Worm (Caenorhabditis elegans) whole organism, L1 larva: ENCODE measurements around the gene F46C8.3.

Source experiments
- isw-1 ChIP-seq: fragments of 200-800 bp; sonication (Bioruptor generic); IDR thresholded peaks from 2 replicates; pipeline ENCODE4 v1.3.6; 2022; ENCODE audit warnings: missing genetic modification characterization, missing compliant biosample characterization
- lin-15B ChIP-seq: fragments of 150-350 bp; sonication (generic microtip); optimal IDR thresholded peaks from 3 replicates; lab custom pipeline; 2014; ENCODE audit warnings: missing biosample characterization, missing genetic modification characterization
- lin-35 ChIP-seq, 2 experiments: fragments of 150-350 bp; optimal IDR thresholded peaks; 2 replicates each; lab custom pipeline; 2014; ENCODE audit warnings: missing biosample characterization in 2 of 2, missing genetic modification characterization in 2 of 2, missing genetic modification reagents in 2 of 2
- lir-3 ChIP-seq: sonication (generic microtip); optimal IDR thresholded peaks from 2 replicates; lab custom pipeline; 2016; ENCODE audit warnings: mild to moderate bottlenecking, missing genetic modification characterization, moderate library complexity, missing compliant biosample characterization; ENCODE audit not compliant: poor library complexity
- lsy-2 ChIP-seq, 2 experiments: fragments of 150-350 bp; optimal IDR thresholded peaks; 2 replicates each; lab custom pipeline; 2014; ENCODE audit warnings: missing biosample characterization in 2 of 2, missing genetic modification characterization in 2 of 2
- nhr-11 ChIP-seq: fragments of 150-350 bp; optimal IDR thresholded peaks from 2 replicates; lab custom pipeline; 2014; ENCODE audit warnings: missing biosample characterization, missing genetic modification characterization
- pax-3 ChIP-seq: fragments of 200-800 bp; sonication (Bioruptor generic); optimal IDR thresholded peaks from 2 replicates; lab custom pipeline; 2018; ENCODE audit warnings: mild to moderate bottlenecking, missing genetic modification characterization, moderate library complexity, missing compliant biosample characterization
- pqm-1 ChIP-seq: sonication (generic microtip); optimal IDR thresholded peaks from 3 replicates; lab custom pipeline; 2017; ENCODE audit warnings: missing biosample characterization, missing genetic modification characterization
- skn-1 ChIP-seq: fragments of 150-350 bp; optimal IDR thresholded peaks from 2 replicates; lab custom pipeline; 2014; ENCODE audit warnings: missing biosample characterization, missing genetic modification characterization
- snpc-4 ChIP-seq: fragments of 150-350 bp; optimal IDR thresholded peaks from 2 replicates; lab custom pipeline; 2014; ENCODE audit warnings: missing biosample characterization, missing genetic modification characterization
- unc-62 ChIP-seq: fragments of 150-350 bp; optimal IDR thresholded peaks from 2 replicates; lab custom pipeline; 2014; ENCODE audit warnings: missing biosample characterization, missing genetic modification reagents, missing genetic modification characterization
- zag-1 ChIP-seq: fragments of 150-350 bp; optimal IDR thresholded peaks from 2 replicates; lab custom pipeline; 2014; ENCODE audit warnings: missing biosample characterization, missing genetic modification characterization
- ztf-11 ChIP-seq, 2 experiments: sonication (generic microtip); optimal IDR thresholded peaks; 2 replicates each; lab custom pipeline; 2016 to 2017; ENCODE audit warnings: missing genetic modification characterization in 2 of 2, missing biosample characterization in 1 of 2, missing compliant biosample characterization in 1 of 2
- ztf-4 ChIP-seq: fragments of 150-350 bp; optimal IDR thresholded peaks from 2 replicates; lab custom pipeline; 2014; ENCODE audit warnings: missing biosample characterization, missing genetic modification characterization

ce11 chrX:7541078-7541477 is 15.7 kb downstream of the F46C8.3 start:
- TF ChIP-seq nhr-11, result no peak
- no peak for TF ChIP-seq lin-35 (GFP tag; optimal IDR thresholded peaks at IDR 0.05; lab: Kevin White, UChicago)
- TF ChIP-seq snpc-4 (tag; lab: Kevin White, UChicago), result no peak
- no peak for TF ChIP-seq pqm-1 (tag; lab: Kevin White, UChicago)
- no peak for TF ChIP-seq lin-15B (tag; lab: Kevin White, UChicago)
- TF ChIP-seq skn-1 (tag; lab: Kevin White, UChicago), result no peak
- TF ChIP-seq ztf-11 (tag; optimal IDR thresholded peaks at IDR 0.05; lab: Kevin White, UChicago), result no peak
- no peak for TF ChIP-seq zag-1 (tag; lab: Kevin White, UChicago)
- TF ChIP-seq isw-1 (GFP tag; lab: Robert Waterston, UW), result no peak
- no peak for TF ChIP-seq lsy-2 (tag; optimal IDR thresholded peaks at IDR 0.05; lab: Kevin White, UChicago)
- no peak for TF ChIP-seq unc-62
- TF ChIP-seq lir-3 (tag; lab: Kevin White, UChicago), result no peak
- no peak for TF ChIP-seq ztf-4 (tag; lab: Kevin White, UChicago)
- no peak for TF ChIP-seq pax-3 (tag; lab: Kevin White, UChicago)
